Worm (Caenorhabditis elegans) whole organism, midembryonic: Measurements from ENCODE around the gene str-159.

Experiments used
- T22C8.4 ChIP-seq: fragments of 200-800 bp; sonication (Bioruptor generic); IDR thresholded peaks from 2 replicates; pipeline ENCODE4 v1.3.6; 2022; ENCODE audit warnings: missing genetic modification characterization, missing compliant biosample characterization
- cog-1 ChIP-seq: sonication (generic microtip); optimal IDR thresholded peaks from 2 replicates; lab custom pipeline; 2016; ENCODE audit warnings: missing genetic modification characterization, missing compliant biosample characterization
- flt-1 ChIP-seq: fragments of 200-800 bp; sonication (Bioruptor generic); IDR thresholded peaks from 2 replicates; pipeline ENCODE4 v1.3.6; 2022; ENCODE audit warnings: missing genetic modification characterization, missing compliant biosample characterization
- klf-2 ChIP-seq: fragments of 200-800 bp; sonication (Bioruptor generic); conservative IDR thresholded peaks from 2 replicates; pipeline ENCODE4 v1.3.6; 2022; ENCODE audit warnings: missing genetic modification reagents, missing genetic modification characterization, missing compliant biosample characterization
- med-1 ChIP-seq: sonication (generic microtip); optimal IDR thresholded peaks from 2 replicates; lab custom pipeline; 2017; ENCODE audit warnings: missing genetic modification characterization, mild to moderate bottlenecking, missing compliant biosample characterization, antibody characterized with exemption, missing genetic modification reagents; ENCODE audit not compliant: insufficient read depth
- ref-1 ChIP-seq: fragments of 200-800 bp; sonication (Bioruptor generic); conservative IDR thresholded peaks from 2 replicates; pipeline ENCODE4 v1.3.6; 2022; ENCODE audit warnings: missing genetic modification reagents, missing genetic modification characterization, missing compliant biosample characterization
- tab-1 ChIP-seq: fragments of 200-800 bp; sonication (Bioruptor generic); IDR thresholded peaks from 2 replicates; pipeline ENCODE4 v1.3.6; 2022; ENCODE audit warnings: missing genetic modification characterization, missing compliant biosample characterization
- ztf-23 ChIP-seq: fragments of 200-800 bp; sonication (Bioruptor generic); IDR thresholded peaks from 2 replicates; pipeline ENCODE4 v1.3.6; 2022; ENCODE audit warnings: missing genetic modification reagents, missing genetic modification characterization, missing compliant biosample characterization
- ztf-29 ChIP-seq: fragments of 200-800 bp; sonication (Bioruptor generic); IDR thresholded peaks from 2 replicates; pipeline ENCODE4 v1.3.6; 2022; ENCODE audit warnings: missing genetic modification reagents, missing genetic modification characterization, missing compliant biosample characterization

The str-159 gene

ce11 chrIV:4930754-4931322, 21.7 kb downstream of the str-159 start:
- no peak for TF ChIP-seq med-1 (GFP tag; lab: Kevin White, UChicago)

- TF ChIP-seq T22C8.4 (GFP tag; lab: Robert Waterston, UW) (no peak), med-1 (GFP tag; lab: Kevin White, UChicago) (no peak), klf-2 (no peak), flt-1 (no peak), ztf-29 (GFP tag; lab: Robert Waterston, UW) (no peak), tab-1 (GFP tag; lab: Robert Waterston, UW) (no peak), ztf-23 (GFP tag; lab: Robert Waterston, UW) (no peak), ref-1 (GFP tag; lab: Robert Waterston, UW) (no peak), cog-1 (tag; lab: Kevin White, UChicago) (no peak)
Observed at ce11 chrIV:4934103-4934502, 25.0 kb downstream of the str-159 start, which contains the start of gene str-153. TSS of gene str-153 (plus strand) at chrIV:4934403.

DNA sequence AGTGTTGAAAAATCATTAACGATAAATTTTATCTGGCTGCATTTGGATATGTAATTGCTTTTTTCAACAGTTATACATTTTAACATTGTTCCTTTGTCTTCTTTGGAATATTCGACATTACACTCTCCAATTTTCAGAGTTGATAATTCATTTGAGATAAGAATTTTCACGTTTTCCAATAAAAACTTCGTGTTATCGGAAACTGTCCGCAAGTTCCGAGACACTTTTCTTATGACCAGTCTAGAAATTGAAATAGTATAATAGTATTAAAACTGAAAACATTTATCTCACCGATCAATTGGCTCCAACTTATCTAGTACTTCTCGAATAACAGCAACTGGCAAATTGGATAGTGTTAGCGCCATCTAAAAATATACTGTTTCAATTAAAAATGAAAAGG, 28.5 kb downstream of the str-159 start, which contains the start of gene fbxa-86:
Gene fbxa-86 (minus strand): TSS at position 367 of the 400 bp plus-strand sequence.
- TF ChIP-seq tab-1 (GFP tag; lab: Robert Waterston, UW) (no peak), klf-2 (no peak)

DNA sequence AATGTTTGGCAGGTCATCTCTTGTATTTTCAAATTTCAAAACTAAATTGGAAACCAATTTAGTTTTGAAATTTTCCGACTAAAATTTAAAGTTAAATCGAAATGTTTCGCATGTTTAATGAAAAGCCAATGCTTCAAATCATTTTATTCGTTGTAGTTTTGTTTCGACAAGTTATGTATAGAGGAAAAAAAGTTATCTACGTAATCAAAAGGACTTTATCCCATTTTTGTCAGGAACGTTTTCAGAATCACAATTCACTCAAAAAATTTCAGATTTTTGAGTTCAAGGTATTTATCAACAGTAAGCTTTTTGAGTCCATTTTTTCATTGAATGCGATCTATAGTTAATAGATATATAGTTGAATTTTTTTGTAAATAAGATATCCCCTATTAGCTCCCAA, 29.5 kb downstream of the str-159 start, which contains the start of gene str-168:
Gene str-168 (plus strand): TSS at position 301 of the 400 bp plus-strand sequence.
- no peak for TF ChIP-seq ztf-29 (GFP tag; lab: Robert Waterston, UW)
- no peak for TF ChIP-seq klf-2
- no peak for TF ChIP-seq flt-1
- TF ChIP-seq ztf-23 (GFP tag; lab: Robert Waterston, UW), result no peak
- no peak for TF ChIP-seq tab-1 (GFP tag; lab: Robert Waterston, UW)
- TF ChIP-seq cog-1 (tag; lab: Kevin White, UChicago), result no peak
- TF ChIP-seq ref-1 (GFP tag; lab: Robert Waterston, UW), result no peak
- no peak for TF ChIP-seq med-1 (GFP tag; lab: Kevin White, UChicago)
- TF ChIP-seq T22C8.4 (GFP tag; lab: Robert Waterston, UW), result no peak

DNA sequence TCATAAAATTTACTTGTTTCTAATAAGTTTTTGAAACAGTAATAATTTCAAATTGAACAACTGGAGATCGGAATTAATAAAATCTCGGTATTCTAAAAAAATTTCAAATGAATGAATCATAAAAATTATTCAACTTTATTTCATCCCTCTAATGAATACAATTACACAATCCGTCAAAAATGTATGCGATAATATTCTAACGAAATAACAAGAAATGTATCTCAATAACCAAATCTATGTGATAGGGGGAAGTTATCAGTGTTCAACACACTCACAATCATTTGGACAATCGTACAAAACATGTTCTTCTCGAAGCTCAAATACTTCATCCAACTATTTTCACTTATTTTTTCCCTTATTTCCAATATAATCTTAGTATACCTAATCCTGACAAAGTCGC, 32.5 kb downstream of the str-159 start, which contains the start of gene Y9C9A.5:
Gene Y9C9A.5 (plus strand): TSS at position 301 of the 400 bp plus-strand sequence.
- TF ChIP-seq flt-1 (no peak), klf-2 (no peak), cog-1 (tag; lab: Kevin White, UChicago) (no peak), ztf-23 (GFP tag; lab: Robert Waterston, UW) (no peak), T22C8.4 (GFP tag; lab: Robert Waterston, UW) (no peak), med-1 (GFP tag; lab: Kevin White, UChicago) (no peak), ref-1 (GFP tag; lab: Robert Waterston, UW) (no peak), ztf-29 (GFP tag; lab: Robert Waterston, UW) (no peak), tab-1 (GFP tag; lab: Robert Waterston, UW) (no peak)

ce11 chrIV:4945771-4946170, 36.6 kb downstream of the str-159 start, which contains the start of gene str-169:
TSS of gene str-169 (plus strand) at chrIV:4946071.
- TF ChIP-seq T22C8.4 (GFP tag; lab: Robert Waterston, UW) (no peak), ref-1 (GFP tag; lab: Robert Waterston, UW) (no peak), ztf-29 (GFP tag; lab: Robert Waterston, UW) (no peak), flt-1 (no peak), med-1 (GFP tag; lab: Kevin White, UChicago) (no peak), klf-2 (no peak), tab-1 (GFP tag; lab: Robert Waterston, UW) (no peak), cog-1 (tag; lab: Kevin White, UChicago) (no peak), ztf-23 (GFP tag; lab: Robert Waterston, UW) (no peak)

- TF ChIP-seq T22C8.4 (GFP tag; lab: Robert Waterston, UW), result peak; percentile 69
- TF ChIP-seq ref-1 (GFP tag; lab: Robert Waterston, UW), result peak; percentile 45; the same call in 1 of the 2 replicates
Observed at ce11 chrIV:4949729-4950128, 40.6 kb downstream of the str-159 start.

ce11 chrIV:4953887-4954286, 44.7 kb downstream of the str-159 start, which contains the start of gene str-163:
TSS of gene str-163 (plus strand) at chrIV:4954187.
- TF ChIP-seq ztf-29 (GFP tag; lab: Robert Waterston, UW), result no peak
- TF ChIP-seq ref-1 (GFP tag; lab: Robert Waterston, UW), result no peak
- TF ChIP-seq tab-1 (GFP tag; lab: Robert Waterston, UW), result no peak
- TF ChIP-seq flt-1, result no peak
